Worm (Caenorhabditis elegans) whole organism, young adult: ENCODE measurements around the gene F55F3.4.

Source experiments
- K11D2.4 ChIP-seq: fragments of 200-800 bp; sonication (Bioruptor generic); IDR thresholded peaks from 2 replicates; pipeline ENCODE4 v1.3.6; 2022; ENCODE audit warnings: missing genetic modification reagents, missing genetic modification characterization, missing compliant biosample characterization
- aptf-3 ChIP-seq: fragments of 200-800 bp; sonication (Bioruptor generic); IDR thresholded peaks from 2 replicates; pipeline ENCODE4 v1.3.6; 2022; ENCODE audit warnings: missing genetic modification characterization, missing compliant biosample characterization
- ceh-100 ChIP-seq: fragments of 200-800 bp; sonication (Bioruptor generic); IDR thresholded peaks from 2 replicates; pipeline ENCODE4 v1.3.6; 2022; ENCODE audit warnings: missing genetic modification reagents, missing genetic modification characterization, missing compliant biosample characterization
- ceh-79 ChIP-seq: sonication (generic microtip); optimal IDR thresholded peaks from 2 replicates; lab custom pipeline; 2017; ENCODE audit warnings: mild to moderate bottlenecking, missing genetic modification characterization, missing compliant biosample characterization
- hmg-20 ChIP-seq: fragments of 200-800 bp; sonication (Bioruptor generic); IDR thresholded peaks from 2 replicates; pipeline ENCODE4 v1.3.6; 2022; ENCODE audit warnings: missing genetic modification reagents, missing genetic modification characterization, missing compliant biosample characterization
- lag-1 ChIP-seq: fragments of 200-800 bp; sonication (Bioruptor generic); IDR thresholded peaks from 2 replicates; pipeline ENCODE4 v1.3.6; 2022; ENCODE audit warnings: missing genetic modification reagents, missing genetic modification characterization, missing compliant biosample characterization
- lin-35 ChIP-seq, 3 experiments: fragments of 150-350 bp in 2 of 3; sonication (generic microtip) in 1 of 3; optimal IDR thresholded peaks; 2 replicates each; lab custom pipeline; 2014 to 2018; ENCODE audit warnings: missing biosample characterization in 3 of 3, missing genetic modification characterization in 3 of 3, missing genetic modification reagents in 3 of 3
- madf-3 ChIP-seq: fragments of 200-800 bp; sonication (Bioruptor generic); IDR thresholded peaks from 2 replicates; pipeline ENCODE4 v1.3.6; 2022; ENCODE audit warnings: missing genetic modification reagents, missing genetic modification characterization, missing compliant biosample characterization
- madf-6 ChIP-seq: fragments of 200-800 bp; sonication (Bioruptor generic); IDR thresholded peaks from 2 replicates; pipeline ENCODE4 v1.3.6; 2022; ENCODE audit warnings: missing genetic modification reagents, missing genetic modification characterization, missing compliant biosample characterization
- snpc-1.3 ChIP-seq: sonication (generic microtip); optimal IDR thresholded peaks from 2 replicates; lab custom pipeline; 2017; ENCODE audit warnings: missing genetic modification characterization, mild to moderate bottlenecking, missing compliant biosample characterization, antibody characterized with exemption, moderate library complexity, missing genotype, missing genetic modification reagents; ENCODE audit not compliant: insufficient read depth

ce11 chrX:13833448-13833847, 48.1 kb downstream of the F55F3.4 start:
- TF ChIP-seq ceh-79, result no peak
- TF ChIP-seq madf-6 (GFP tag; lab: Robert Waterston, UW), result no peak
- TF ChIP-seq aptf-3 (GFP tag; lab: Robert Waterston, UW), result no peak
- TF ChIP-seq snpc-1.3 (tag; lab: Kevin White, UChicago), result no peak
- no peak for TF ChIP-seq lag-1
- no peak for TF ChIP-seq ceh-100 (GFP tag; lab: Robert Waterston, UW)
- no peak for TF ChIP-seq K11D2.4
- no peak for TF ChIP-seq madf-3 (GFP tag; lab: Robert Waterston, UW)
- no peak for TF ChIP-seq lin-35 (GFP tag; optimal IDR thresholded peaks at IDR 0.05; lab: Kevin White, UChicago)
- TF ChIP-seq hmg-20 (GFP tag; lab: Robert Waterston, UW), result no peak
